Fruit fly (Drosophila melanogaster) whole organism, wandering third instar larva: Measurements from ENCODE around the gene galla-2.

Experiments
- CrebA ChIP-seq: fragments of 200-800 bp; sonication (Bioruptor generic); optimal IDR thresholded peaks from 2 replicates; lab custom pipeline; 2016; ENCODE audit warnings: missing biosample characterization, mild to moderate bottlenecking, missing genetic modification characterization, borderline replicate concordance
- Hnf4 ChIP-seq: fragments of 200-800 bp; sonication (Bioruptor generic); optimal IDR thresholded peaks from 2 replicates; lab custom pipeline; 2016; ENCODE audit warnings: missing biosample characterization, mild to moderate bottlenecking, missing genetic modification characterization
- OdsH ChIP-seq: fragments of 200-800 bp; sonication (Bioruptor generic); optimal IDR thresholded peaks from 2 replicates; lab custom pipeline; 2016; ENCODE audit warnings: missing biosample characterization, mild to moderate bottlenecking, missing genetic modification characterization
- dl ChIP-seq, 2 experiments: fragments of 175-275, 200-275 bp in 1 of 2; fragments of 200-275 bp in 1 of 2; sonication (Bioruptor generic); optimal IDR thresholded peaks; lab custom pipeline; 2018; ENCODE audit warnings: mild to moderate bottlenecking in 2 of 2, missing biosample characterization in 2 of 2, missing genetic modification characterization in 2 of 2, moderate library complexity in 2 of 2; ENCODE audit not compliant: partially characterized antibody in 2 of 2, insufficient read depth in 1 of 2
- dmrt93B ChIP-seq: fragments of 200-800 bp; sonication (Bioruptor generic); optimal IDR thresholded peaks from 2 replicates; lab custom pipeline; 2018; ENCODE audit warnings: missing biosample characterization, mild to moderate bottlenecking, missing genetic modification characterization
- ey ChIP-seq: fragments of 200-800 bp; sonication (Bioruptor generic); optimal IDR thresholded peaks from 2 replicates; lab custom pipeline; 2016; ENCODE audit warnings: missing biosample characterization, missing genetic modification characterization
- fru ChIP-seq: fragments of 200-800 bp; sonication (Bioruptor generic); optimal IDR thresholded peaks from 3 replicates; lab custom pipeline; 2016; ENCODE audit warnings: missing biosample characterization, mild to moderate bottlenecking, missing genetic modification characterization
- h ChIP-seq: fragments of 200-800 bp; sonication (Bioruptor generic); optimal IDR thresholded peaks from 3 replicates; lab custom pipeline; 2016; ENCODE audit warnings: missing biosample characterization, mild to moderate bottlenecking, missing genetic modification characterization
- jim ChIP-seq: fragments of 175-275, 200-325 bp; sonication (Bioruptor generic); optimal IDR thresholded peaks from 2 replicates; lab custom pipeline; 2016; ENCODE audit warnings: missing biosample characterization, mild to moderate bottlenecking, missing genetic modification characterization
- psq ChIP-seq: fragments of 200-800 bp; sonication (Bioruptor generic); optimal IDR thresholded peaks from 3 replicates; lab custom pipeline; 2017; ENCODE audit warnings: missing biosample characterization, mild to moderate bottlenecking, missing genetic modification characterization, moderate library complexity
- tai ChIP-seq: sonication (Bioruptor generic); optimal IDR thresholded peaks from 2 replicates; lab custom pipeline; 2016; ENCODE audit warnings: missing biosample characterization, missing genetic modification characterization
- usp ChIP-seq: fragments of >200 bp; optimal IDR thresholded peaks from 2 replicates; lab custom pipeline; 2017; ENCODE audit warnings: missing biosample characterization, missing genetic modification characterization

dm6 chr3L:10924683-10925082 lies 42.0 kb downstream of the galla-2 start:
- TF ChIP-seq OdsH (GFP tag; lab: Kevin White, UChicago) (no peak), ey (no peak), h (GFP tag; lab: Kevin White, UChicago) (no peak), tai (GFP tag; lab: Kevin White, UChicago) (no peak), dl (GFP tag; optimal IDR thresholded peaks at IDR 0.05; lab: Kevin White, UChicago; ENCODE audit: insufficient read depth in 1 of 2, partially characterized antibody in 2 of 2) (no peak), CrebA (GFP tag; lab: Kevin White, UChicago) (no peak), dmrt93B (no peak), fru (GFP tag; lab: Kevin White, UChicago) (no peak), usp (GFP tag; lab: Kevin White, UChicago) (no peak), Hnf4 (GFP tag; lab: Kevin White, UChicago) (no peak), psq (GFP tag; lab: Kevin White, UChicago) (no peak), jim (no peak)
